Worm (Caenorhabditis elegans) whole organism, L3 larva: ENCODE results near the gene unc-4.
A peak's percentile ranks its signal among the peaks of the same experiment; 100 is the strongest.

ENCODE experiments used
- R02D3.7 ChIP-seq: fragments of 150-350 bp; optimal IDR thresholded peaks from 2 replicates; lab custom pipeline; 2014; ENCODE audit warnings: missing biosample characterization, missing genetic modification characterization
- ZK546.5 ChIP-seq: sonication (generic microtip); optimal IDR thresholded peaks from 2 replicates; lab custom pipeline; 2017; ENCODE audit warnings: missing biosample characterization, missing genetic modification characterization
- aly-2 ChIP-seq: fragments of 150-350 bp; optimal IDR thresholded peaks from 2 replicates; lab custom pipeline; 2014; ENCODE audit warnings: missing biosample characterization, missing genetic modification characterization
- ama-1 ChIP-seq: fragments of 150-350 bp; optimal IDR thresholded peaks from 2 replicates; lab custom pipeline; 2018
- ceh-16 ChIP-seq: sonication (generic microtip); optimal IDR thresholded peaks from 2 replicates; lab custom pipeline; 2017; ENCODE audit warnings: missing biosample characterization, missing genetic modification characterization
- ceh-28 ChIP-seq: fragments of 150-350 bp; optimal IDR thresholded peaks from 2 replicates; lab custom pipeline; 2014; ENCODE audit warnings: missing biosample characterization, missing genetic modification reagents, missing genetic modification characterization
- ceh-82 ChIP-seq: fragments of 150-350 bp; optimal IDR thresholded peaks from 2 replicates; lab custom pipeline; 2014; ENCODE audit warnings: missing biosample characterization, missing genetic modification characterization
- ceh-9 ChIP-seq: sonication (generic microtip); optimal IDR thresholded peaks from 2 replicates; lab custom pipeline; 2018; ENCODE audit warnings: missing biosample characterization, missing genetic modification characterization
- daf-12 ChIP-seq: fragments of 150-350 bp; optimal IDR thresholded peaks from 2 replicates; lab custom pipeline; 2014; ENCODE audit warnings: missing biosample characterization, missing genetic modification reagents, missing genetic modification characterization
- egl-27 ChIP-seq: sonication (generic microtip); optimal IDR thresholded peaks from 4 replicates; lab custom pipeline; 2017; ENCODE audit warnings: missing biosample characterization, missing genetic modification reagents, missing genetic modification characterization
- egl-5 ChIP-seq: fragments of 150-350 bp; optimal IDR thresholded peaks from 2 replicates; lab custom pipeline; 2017; ENCODE audit warnings: missing biosample characterization, missing genetic modification reagents, missing genetic modification characterization, inconsistent platforms
- elt-1 ChIP-seq: fragments of 150-350 bp; optimal IDR thresholded peaks from 2 replicates; lab custom pipeline; 2014; ENCODE audit warnings: missing biosample characterization, missing genetic modification characterization
- elt-2 ChIP-seq: sonication (generic microtip); optimal IDR thresholded peaks from 2 replicates; lab custom pipeline; 2016; ENCODE audit warnings: missing genetic modification reagents, mild to moderate bottlenecking, missing genetic modification characterization, missing compliant biosample characterization
- elt-3 ChIP-seq, 3 experiments: fragments of 150-350 bp in 1 of 3; sonication (generic microtip) in 2 of 3; optimal IDR thresholded peaks; 2 replicates in 2 of 3; 4 replicates in 1 of 3; lab custom pipeline; 2014 to 2017; ENCODE audit warnings: missing biosample characterization in 3 of 3, missing genetic modification characterization in 3 of 3
- eor-1 ChIP-seq, 2 experiments: fragments of 150-350 bp; optimal IDR thresholded peaks; 2 replicates each; lab custom pipeline; 2014 to 2018; ENCODE audit warnings: missing biosample characterization in 2 of 2, missing genetic modification characterization in 2 of 2
- fkh-10 ChIP-seq: sonication (generic microtip); optimal IDR thresholded peaks from 2 replicates; lab custom pipeline; 2017; ENCODE audit warnings: missing biosample characterization, missing genetic modification reagents, missing genetic modification characterization
- fkh-2 ChIP-seq: fragments of 150-350 bp; optimal IDR thresholded peaks from 2 replicates; lab custom pipeline; 2014; ENCODE audit warnings: missing biosample characterization, missing genetic modification reagents, missing genetic modification characterization
- fos-1 ChIP-seq: fragments of 150-350 bp; optimal IDR thresholded peaks from 2 replicates; lab custom pipeline; 2014; ENCODE audit warnings: missing biosample characterization, missing genetic modification characterization
- hmg-11 ChIP-seq: sonication (generic microtip); optimal IDR thresholded peaks from 2 replicates; lab custom pipeline; 2016; ENCODE audit warnings: missing genetic modification characterization, missing compliant biosample characterization
- jun-1 ChIP-seq: fragments of 150-350 bp; optimal IDR thresholded peaks from 2 replicates; lab custom pipeline; 2014; ENCODE audit warnings: missing biosample characterization, missing genetic modification reagents, missing genetic modification characterization
- lin-15B ChIP-seq: fragments of 150-350 bp; optimal IDR thresholded peaks from 2 replicates; lab custom pipeline; 2014; ENCODE audit warnings: missing biosample characterization, missing genetic modification characterization
- lin-39 ChIP-seq: fragments of 150-350 bp; optimal IDR thresholded peaks from 2 replicates; lab custom pipeline; 2018; ENCODE audit warnings: missing biosample characterization, missing genetic modification reagents, missing genetic modification characterization
- lsy-12 ChIP-seq: sonication (generic microtip); optimal IDR thresholded peaks from 2 replicates; lab custom pipeline; 2016; ENCODE audit warnings: mild to moderate bottlenecking, missing genetic modification characterization, missing compliant biosample characterization
- mdl-1 ChIP-seq: fragments of 150-350 bp; optimal IDR thresholded peaks from 2 replicates; lab custom pipeline; 2014; ENCODE audit warnings: missing biosample characterization, missing genetic modification characterization
- mml-1 ChIP-seq: fragments of 150-350 bp; sonication (generic microtip); optimal IDR thresholded peaks from 3 replicates; lab custom pipeline; 2014; ENCODE audit warnings: missing biosample characterization, missing genetic modification characterization
- nfya-1 ChIP-seq: sonication (generic microtip); optimal IDR thresholded peaks from 2 replicates; lab custom pipeline; 2017; ENCODE audit warnings: missing genetic modification characterization, mild to moderate bottlenecking, missing compliant biosample characterization, antibody characterized with exemption, moderate library complexity; ENCODE audit not compliant: insufficient read depth
- nhr-11 ChIP-seq: fragments of 150-350 bp; optimal IDR thresholded peaks from 2 replicates; lab custom pipeline; 2014; ENCODE audit warnings: missing biosample characterization, missing genetic modification characterization
- nhr-12 ChIP-seq: fragments of 150-350 bp; optimal IDR thresholded peaks from 2 replicates; lab custom pipeline; 2014; ENCODE audit warnings: missing biosample characterization, missing genetic modification characterization
- nhr-23 ChIP-seq: fragments of 150-350 bp; optimal IDR thresholded peaks from 2 replicates; lab custom pipeline; 2014; ENCODE audit warnings: missing biosample characterization, missing genetic modification reagents, missing genetic modification characterization
- nhr-237 ChIP-seq: fragments of 150-350 bp; optimal IDR thresholded peaks from 2 replicates; lab custom pipeline; 2014; ENCODE audit warnings: missing biosample characterization, missing genetic modification characterization
- nhr-25 ChIP-seq: sonication (generic microtip); optimal IDR thresholded peaks from 2 replicates; lab custom pipeline; 2017; ENCODE audit warnings: missing biosample characterization, missing genetic modification characterization
- nhr-28 ChIP-seq: fragments of 150-350 bp; optimal IDR thresholded peaks from 2 replicates; lab custom pipeline; 2014; ENCODE audit warnings: missing biosample characterization, missing genetic modification characterization
- nhr-43 ChIP-seq: sonication (generic microtip); optimal IDR thresholded peaks from 2 replicates; lab custom pipeline; 2016; ENCODE audit warnings: mild to moderate bottlenecking, missing genetic modification characterization, missing compliant biosample characterization; ENCODE audit not compliant: poor library complexity, severe bottlenecking
- nhr-67 ChIP-seq: fragments of 150-350 bp; optimal IDR thresholded peaks from 2 replicates; lab custom pipeline; 2014; ENCODE audit warnings: missing biosample characterization, missing genetic modification characterization
- nhr-76 ChIP-seq: fragments of 150-350 bp; sonication (generic microtip); optimal IDR thresholded peaks from 5 replicates; lab custom pipeline; 2014; ENCODE audit warnings: missing biosample characterization, missing genetic modification characterization
- nhr-77 ChIP-seq: fragments of 150-350 bp; optimal IDR thresholded peaks from 2 replicates; lab custom pipeline; 2014; ENCODE audit warnings: missing biosample characterization, missing genetic modification characterization
- pha-4 ChIP-seq: fragments of 150-350 bp; optimal IDR thresholded peaks from 2 replicates; lab custom pipeline; 2014; ENCODE audit warnings: missing biosample characterization, missing genetic modification reagents, missing genetic modification characterization
- pqm-1 ChIP-seq: fragments of 150-350 bp; optimal IDR thresholded peaks from 2 replicates; lab custom pipeline; 2017; ENCODE audit warnings: missing biosample characterization, missing genetic modification characterization, inconsistent platforms
- sea-2 ChIP-seq: fragments of 150-350 bp; sonication (generic microtip); optimal IDR thresholded peaks from 4 replicates; lab custom pipeline; 2014; ENCODE audit warnings: missing biosample characterization, missing genetic modification reagents, missing genetic modification characterization
- skn-1 ChIP-seq: fragments of 150-350 bp; optimal IDR thresholded peaks from 2 replicates; lab custom pipeline; 2014; ENCODE audit warnings: missing biosample characterization, missing genetic modification characterization
- snpc-4 ChIP-seq: fragments of 150-350 bp; optimal IDR thresholded peaks from 2 replicates; lab custom pipeline; 2014; ENCODE audit warnings: missing biosample characterization, missing genetic modification characterization
- tbx-2 ChIP-seq: sonication (generic microtip); optimal IDR thresholded peaks from 2 replicates; lab custom pipeline; 2016; ENCODE audit warnings: mild to moderate bottlenecking, missing genetic modification characterization, missing compliant biosample characterization
- unc-39 ChIP-seq: sonication (generic microtip); optimal IDR thresholded peaks from 4 replicates; lab custom pipeline; 2017; ENCODE audit warnings: missing biosample characterization, missing genetic modification characterization
- unc-62 ChIP-seq: fragments of 150-350 bp; sonication (generic microtip); optimal IDR thresholded peaks from 4 replicates; lab custom pipeline; 2014; ENCODE audit warnings: missing biosample characterization, missing genetic modification reagents, missing genetic modification characterization
- zag-1 ChIP-seq: fragments of 150-350 bp; optimal IDR thresholded peaks from 2 replicates; lab custom pipeline; 2014; ENCODE audit warnings: missing biosample characterization, missing genetic modification characterization
- ztf-11 ChIP-seq: fragments of 150-350 bp; optimal IDR thresholded peaks from 2 replicates; lab custom pipeline; 2014; ENCODE audit warnings: missing biosample characterization, missing genetic modification characterization
- ztf-4 ChIP-seq: fragments of 150-350 bp; optimal IDR thresholded peaks from 2 replicates; lab custom pipeline; 2014; ENCODE audit warnings: missing biosample characterization, missing genetic modification characterization

Gene unc-4

ce11 chrII:9940430-9940829, 40.3 kb upstream of the unc-4 start, which contains the start of gene ufd-3 (continued):
- TF ChIP-seq egl-27 (peak; percentile 7), pqm-1 (tag; lab: Kevin White, UChicago) (peak; percentile 42), skn-1 (tag; lab: Kevin White, UChicago) (peak; percentile 91), nhr-77 (tag; lab: Kevin White, UChicago) (no peak), mml-1 (tag; lab: Kevin White, UChicago) (no peak), elt-1 (tag; lab: Kevin White, UChicago) (no peak), sea-2 (no peak), snpc-4 (tag; lab: Kevin White, UChicago) (peak; percentile 70), nhr-76 (tag; lab: Kevin White, UChicago) (no peak), pha-4 (peak; percentile 96), nhr-12 (tag; lab: Kevin White, UChicago) (no peak)

DNA sequence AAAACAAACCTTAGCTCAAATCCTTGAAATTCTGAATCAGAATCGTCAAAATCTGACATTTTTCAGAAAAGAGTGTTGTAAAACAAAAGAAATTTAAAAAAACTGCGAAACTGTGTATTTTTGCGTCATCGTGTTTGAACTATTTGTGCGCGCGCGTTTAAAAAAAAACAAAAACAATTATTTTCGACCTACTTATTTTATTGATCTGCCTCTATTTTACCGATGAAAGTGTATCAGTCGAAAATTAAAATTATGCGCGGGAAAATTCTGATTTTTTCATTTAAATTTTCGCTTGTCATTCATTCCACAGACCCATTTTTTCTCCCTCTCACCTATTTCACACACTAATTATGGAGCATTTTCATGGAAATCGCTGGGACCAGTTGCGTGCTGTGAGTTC, 38.7 kb upstream of the unc-4 start, which contains the start of the genes C05C10.7 and C05C10.5:
Gene C05C10.7, minus strand, starts transcription at position 95 of the 400 bp plus-strand sequence.
Gene C05C10.5, plus strand, starts transcription at position 164 of the 400 bp plus-strand sequence.
- TF ChIP-seq mdl-1 (tag; lab: Kevin White, UChicago): no peak
- TF ChIP-seq hmg-11: no peak
- no peak for TF ChIP-seq nhr-11 (tag; lab: Kevin White, UChicago)
- no peak for TF ChIP-seq ceh-16
- TF ChIP-seq elt-1 (tag; lab: Kevin White, UChicago): no peak
- no peak for TF ChIP-seq elt-2 (tag; lab: Kevin White, UChicago)
- no peak for TF ChIP-seq egl-5
- TF ChIP-seq ZK546.5 (tag; lab: Kevin White, UChicago): no peak

- TF ChIP-seq ceh-82 (no peak), tbx-2 (peak; percentile 21), unc-62 (GFP tag; lab: Kevin White, UChicago) (no peak), ztf-4 (tag; lab: Kevin White, UChicago) (no peak), R02D3.7 (tag; lab: Kevin White, UChicago) (peak; percentile 33), nhr-12 (tag; lab: Kevin White, UChicago) (no peak), nhr-28 (no peak), eor-1 (tag; optimal IDR thresholded peaks at IDR 0.05; lab: Kevin White, UChicago) (no peak), elt-2 (tag; lab: Kevin White, UChicago) (peak; percentile 75), ztf-11 (tag; lab: Kevin White, UChicago) (no peak), nhr-76 (tag; lab: Kevin White, UChicago) (peak; percentile 48), elt-1 (tag; lab: Kevin White, UChicago) (no peak), fkh-2 (tag; lab: Kevin White, UChicago) (no peak), ceh-16 (no peak), nhr-11 (tag; lab: Kevin White, UChicago) (peak; percentile 94), nhr-67 (tag; lab: Kevin White, UChicago) (no peak), aly-2 (tag; lab: Kevin White, UChicago) (no peak), ceh-28 (tag; lab: Kevin White, UChicago) (peak; percentile 39), elt-3 (tag; optimal IDR thresholded peaks at IDR 0.05; lab: Kevin White, UChicago) (no peak), nhr-25 (peak; percentile 79), nfya-1 (tag; lab: Kevin White, UChicago) (peak; percentile 75), ZK546.5 (tag; lab: Kevin White, UChicago) (no peak), mdl-1 (tag; lab: Kevin White, UChicago) (peak; percentile 65), zag-1 (no peak), ama-1 (peak; percentile 92), nhr-77 (tag; lab: Kevin White, UChicago) (no peak), hmg-11 (peak; percentile 33), daf-12 (tag; lab: Kevin White, UChicago) (no peak), ceh-9 (tag; lab: Kevin White, UChicago) (no peak), skn-1 (tag; lab: Kevin White, UChicago) (no peak), jun-1 (tag; lab: Kevin White, UChicago) (peak; percentile 52), fos-1 (tag; lab: Kevin White, UChicago) (no peak), snpc-4 (tag; lab: Kevin White, UChicago) (no peak), sea-2 (no peak), egl-5 (peak; percentile 16), pha-4 (peak; percentile 94), mml-1 (tag; lab: Kevin White, UChicago) (no peak), unc-39 (tag; lab: Kevin White, UChicago) (no peak), nhr-23 (tag; lab: Kevin White, UChicago) (peak; percentile 86), nhr-43 (tag; lab: Kevin White, UChicago) (peak; percentile 80), lin-39 (tag; lab: Kevin White, UChicago) (peak; percentile 2), pqm-1 (tag; lab: Kevin White, UChicago) (peak; percentile 61), lin-15B (tag; lab: Kevin White, UChicago) (peak; percentile 60), lsy-12 (tag; lab: Kevin White, UChicago) (peak; percentile 45), nhr-237 (tag; lab: Kevin White, UChicago) (no peak), fkh-10 (GFP tag; lab: Kevin White, UChicago) (no peak), egl-27 (peak; percentile 58)
Measured at ce11 chrII:9937611-9938010, 37.4 kb upstream of the unc-4 start.
